Fruit fly (Drosophila melanogaster) whole organism, prepupa: ENCODE measurements around the gene Pxt.
A peak's percentile ranks its signal among the peaks of the same experiment; 100 is the strongest.

ENCODE experiments used
- Blimp-1 ChIP-seq: fragments of 200-800 bp; sonication (Bioruptor generic); optimal IDR thresholded peaks from 3 replicates; lab custom pipeline; 2017; ENCODE audit warnings: missing biosample characterization, missing genetic modification characterization, mild to moderate bottlenecking, moderate library complexity, missing genetic modification reagents
- CG11294 ChIP-seq: fragments of 200-800 bp; sonication (Bioruptor generic); IDR thresholded peaks from 2 replicates; pipeline ENCODE4 v1.3.6; 2022; ENCODE audit warnings: missing biosample characterization, missing genetic modification characterization
- CG1621 ChIP-seq: fragments of 200-800 bp; sonication (Bioruptor generic); optimal IDR thresholded peaks from 3 replicates; lab custom pipeline; 2018; ENCODE audit warnings: missing biosample characterization, mild to moderate bottlenecking, missing genetic modification characterization
- CG16779 ChIP-seq: fragments of 200-800 bp; sonication (Bioruptor generic); optimal IDR thresholded peaks from 3 replicates; lab custom pipeline; 2017; ENCODE audit warnings: missing biosample characterization, mild to moderate bottlenecking, missing genetic modification characterization
- CG3032 ChIP-seq: fragments of 200-800 bp; optimal IDR thresholded peaks from 2 replicates; lab custom pipeline; 2019; ENCODE audit warnings: missing biosample characterization, mild to moderate bottlenecking, missing genetic modification characterization, moderate library complexity
- CG31627 ChIP-seq: fragments of 200-800 bp; sonication (Bioruptor generic); optimal IDR thresholded peaks from 3 replicates; lab custom pipeline; 2016; ENCODE audit warnings: missing biosample characterization, missing genetic modification characterization
- CG32006 ChIP-seq: fragments of 200-800 bp; sonication (Bioruptor generic); optimal IDR thresholded peaks from 3 replicates; lab custom pipeline; 2017; ENCODE audit warnings: missing biosample characterization, mild to moderate bottlenecking, missing genetic modification characterization
- CG34406 ChIP-seq: fragments of 200-800 bp; sonication (Bioruptor generic); optimal IDR thresholded peaks from 3 replicates; lab custom pipeline; 2016; ENCODE audit warnings: missing biosample characterization, missing genetic modification characterization
- CG4318 ChIP-seq: fragments of 200-800 bp; sonication (Bioruptor generic); optimal IDR thresholded peaks from 3 replicates; lab custom pipeline; 2017; ENCODE audit warnings: missing biosample characterization, mild to moderate bottlenecking, missing genetic modification characterization
- CG6163 ChIP-seq: fragments of 200-800 bp; sonication (Bioruptor generic); IDR thresholded peaks from 3 replicates; pipeline ENCODE4 v1.3.6; 2022; ENCODE audit warnings: missing biosample characterization, missing genetic modification characterization
- CG6276 ChIP-seq: fragments of 200-800 bp; sonication (Bioruptor generic); optimal IDR thresholded peaks from 2 replicates; lab custom pipeline; 2017; ENCODE audit warnings: missing biosample characterization, mild to moderate bottlenecking, missing genetic modification characterization
- CG6792 ChIP-seq: fragments of 200-800 bp; sonication (Bioruptor generic); optimal IDR thresholded peaks from 3 replicates; lab custom pipeline; 2016; ENCODE audit warnings: missing biosample characterization, missing genetic modification characterization
- CG6854 ChIP-seq: fragments of 200-800 bp; sonication (Bioruptor generic); optimal IDR thresholded peaks from 2 replicates; lab custom pipeline; 2017; ENCODE audit warnings: missing biosample characterization, mild to moderate bottlenecking, missing genetic modification characterization
- CG7368 ChIP-seq: fragments of 200-800 bp; sonication (Bioruptor generic); optimal IDR thresholded peaks from 3 replicates; lab custom pipeline; 2016; ENCODE audit warnings: missing biosample characterization, missing genetic modification characterization
- CG8119 ChIP-seq: fragments of 200-800 bp; sonication (Bioruptor generic); IDR thresholded peaks from 3 replicates; pipeline ENCODE4 v1.3.6; 2022; ENCODE audit warnings: missing biosample characterization, missing genetic modification characterization
- CG9139 ChIP-seq: fragments of 200-800 bp; sonication (Bioruptor generic); optimal IDR thresholded peaks from 3 replicates; lab custom pipeline; 2017; ENCODE audit warnings: missing biosample characterization, mild to moderate bottlenecking, missing genetic modification characterization
- Eip75B ChIP-seq: fragments of 200-800 bp; sonication (Bioruptor generic); optimal IDR thresholded peaks from 3 replicates; lab custom pipeline; 2016; ENCODE audit warnings: missing biosample characterization, missing genetic modification characterization
- Eip78C ChIP-seq: fragments of 200-800 bp; sonication (Bioruptor generic); peaks from one replicate; lab custom pipeline; 2016; ENCODE audit warnings: missing biosample characterization, missing genetic modification characterization
- Ets21C ChIP-seq: fragments of 200-800 bp; sonication (Bioruptor generic); optimal IDR thresholded peaks from 3 replicates; lab custom pipeline; 2016; ENCODE audit warnings: missing biosample characterization, missing genetic modification characterization
- Gug ChIP-seq: fragments of 200-800 bp; sonication (Bioruptor generic); IDR thresholded peaks from 2 replicates; pipeline ENCODE4 v1.3.6; 2022; ENCODE audit warnings: missing biosample characterization, missing genetic modification characterization
- Hr38 ChIP-seq: sonication (Bioruptor generic); optimal IDR thresholded peaks from 2 replicates; lab custom pipeline; 2016; ENCODE audit warnings: missing biosample characterization, missing genetic modification characterization
- Hr4 ChIP-seq: fragments of 200-800 bp; sonication (Bioruptor generic); optimal IDR thresholded peaks from 3 replicates; lab custom pipeline; 2016; ENCODE audit warnings: missing biosample characterization, missing genetic modification characterization
- Lpt ChIP-seq: fragments of 200-800 bp; sonication (Bioruptor generic); optimal IDR thresholded peaks from 3 replicates; lab custom pipeline; 2016; ENCODE audit warnings: missing biosample characterization, missing genetic modification characterization
- Sox102F ChIP-seq: fragments of 200-800 bp; sonication (Bioruptor generic); optimal IDR thresholded peaks from 2 replicates; lab custom pipeline; 2016; ENCODE audit warnings: missing biosample characterization, mild to moderate bottlenecking, missing genetic modification characterization
- Sox14 ChIP-seq: fragments of 200-800 bp; sonication (Bioruptor generic); optimal IDR thresholded peaks from 3 replicates; lab custom pipeline; 2016; ENCODE audit warnings: missing biosample characterization, missing genetic modification characterization
- Sox15 ChIP-seq: fragments of 200-800 bp; sonication (Bioruptor generic); optimal IDR thresholded peaks from 3 replicates; lab custom pipeline; 2016; ENCODE audit warnings: missing biosample characterization, missing genetic modification characterization
- achi ChIP-seq: fragments of 200-800 bp; sonication (Bioruptor generic); optimal IDR thresholded peaks from 3 replicates; lab custom pipeline; 2016; ENCODE audit warnings: missing biosample characterization, missing genetic modification characterization
- cyc ChIP-seq: fragments of 200-800 bp; sonication (Bioruptor generic); optimal IDR thresholded peaks from 3 replicates; lab custom pipeline; 2016; ENCODE audit warnings: missing biosample characterization, missing genetic modification characterization
- dac ChIP-seq: fragments of 200-800 bp; sonication (Bioruptor generic); optimal IDR thresholded peaks from 2 replicates; lab custom pipeline; 2017; ENCODE audit warnings: missing biosample characterization, mild to moderate bottlenecking, missing genetic modification characterization
- dsx ChIP-seq: fragments of 200-800 bp; optimal IDR thresholded peaks from 3 replicates; lab custom pipeline; 2019; ENCODE audit warnings: missing biosample characterization, mild to moderate bottlenecking, missing genetic modification characterization, moderate library complexity; ENCODE audit not compliant: poor library complexity, severe bottlenecking
- eg ChIP-seq: fragments of 200-800 bp; sonication (Bioruptor generic); IDR thresholded peaks from 3 replicates; pipeline ENCODE4 v1.3.6; 2022; ENCODE audit warnings: missing biosample characterization, missing genetic modification characterization
- esn ChIP-seq: fragments of 200-800 bp; sonication (Bioruptor generic); optimal IDR thresholded peaks from 2 replicates; lab custom pipeline; 2016; ENCODE audit warnings: missing biosample characterization, mild to moderate bottlenecking, missing genetic modification characterization, moderate library complexity
- fd59A ChIP-seq: fragments of 200-800 bp; sonication (Bioruptor generic); optimal IDR thresholded peaks from 2 replicates; lab custom pipeline; 2017; ENCODE audit warnings: missing biosample characterization, mild to moderate bottlenecking, missing genetic modification characterization, missing genetic modification reagents
- fkh ChIP-seq: fragments of 200-800 bp; sonication (Bioruptor generic); optimal IDR thresholded peaks from 3 replicates; lab custom pipeline; 2017; ENCODE audit warnings: missing biosample characterization, mild to moderate bottlenecking, missing genetic modification characterization, moderate library complexity
- net ChIP-seq: fragments of 200-800 bp; sonication (Bioruptor generic); optimal IDR thresholded peaks from 3 replicates; lab custom pipeline; 2016; ENCODE audit warnings: missing biosample characterization, missing genetic modification characterization
- pdm3 ChIP-seq: fragments of 200-800 bp; sonication (Bioruptor generic); optimal IDR thresholded peaks from 3 replicates; lab custom pipeline; 2016; ENCODE audit warnings: missing biosample characterization, missing genetic modification characterization
- salr ChIP-seq, 2 experiments: fragments of 200-800 bp; sonication (Bioruptor generic); optimal IDR thresholded peaks; 3 replicates each; lab custom pipeline; 2016 to 2018; ENCODE audit warnings: missing biosample characterization in 2 of 2, missing genetic modification characterization in 2 of 2, mild to moderate bottlenecking in 1 of 2
- spab ChIP-seq: fragments of 200-800 bp; sonication (Bioruptor generic); optimal IDR thresholded peaks from 2 replicates; lab custom pipeline; 2017; ENCODE audit warnings: missing biosample characterization, mild to moderate bottlenecking, missing genetic modification characterization, missing genetic modification reagents
- ss ChIP-seq, 2 experiments: fragments of 200-800 bp; sonication (Bioruptor generic); optimal IDR thresholded peaks; 2 replicates in 1 of 2; 3 replicates in 1 of 2; lab custom pipeline; 2017 to 2018; ENCODE audit warnings: mild to moderate bottlenecking in 2 of 2, missing biosample characterization in 2 of 2, missing genetic modification characterization in 2 of 2, moderate library complexity in 1 of 2
- svp ChIP-seq: fragments of 200-800 bp; sonication (Bioruptor generic); peaks from one replicate; lab custom pipeline; 2016; ENCODE audit warnings: missing biosample characterization, missing genetic modification characterization
- vri ChIP-seq: fragments of 200-800 bp; sonication (Bioruptor generic); optimal IDR thresholded peaks from 3 replicates; lab custom pipeline; 2016; ENCODE audit warnings: missing biosample characterization, mild to moderate bottlenecking, missing genetic modification characterization

The Pxt gene

DNA sequence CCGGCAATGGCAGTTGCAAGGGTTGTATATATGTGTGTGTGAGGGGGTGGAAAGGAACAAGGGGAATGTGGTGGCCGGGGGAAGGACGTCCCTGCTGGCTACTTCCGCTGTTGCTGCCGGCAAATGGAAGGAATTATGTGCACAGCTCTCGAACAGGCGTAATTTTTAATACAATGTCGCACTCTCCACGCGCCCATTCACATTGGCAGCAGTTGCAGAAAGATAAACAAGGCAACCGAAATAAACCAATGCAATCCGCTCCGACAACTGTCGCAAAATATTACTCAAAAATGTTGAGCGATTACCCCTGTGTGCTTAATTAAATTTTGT, 7.6 kb upstream of the Pxt start:
- TF ChIP-seq dsx (GFP tag; lab: Kevin White, UChicago) (peak; percentile 52), CG9139 (GFP tag; lab: Kevin White, UChicago) (no peak)
- TF ChIP-seq, all 60 proteins: peak for 1

DNA sequence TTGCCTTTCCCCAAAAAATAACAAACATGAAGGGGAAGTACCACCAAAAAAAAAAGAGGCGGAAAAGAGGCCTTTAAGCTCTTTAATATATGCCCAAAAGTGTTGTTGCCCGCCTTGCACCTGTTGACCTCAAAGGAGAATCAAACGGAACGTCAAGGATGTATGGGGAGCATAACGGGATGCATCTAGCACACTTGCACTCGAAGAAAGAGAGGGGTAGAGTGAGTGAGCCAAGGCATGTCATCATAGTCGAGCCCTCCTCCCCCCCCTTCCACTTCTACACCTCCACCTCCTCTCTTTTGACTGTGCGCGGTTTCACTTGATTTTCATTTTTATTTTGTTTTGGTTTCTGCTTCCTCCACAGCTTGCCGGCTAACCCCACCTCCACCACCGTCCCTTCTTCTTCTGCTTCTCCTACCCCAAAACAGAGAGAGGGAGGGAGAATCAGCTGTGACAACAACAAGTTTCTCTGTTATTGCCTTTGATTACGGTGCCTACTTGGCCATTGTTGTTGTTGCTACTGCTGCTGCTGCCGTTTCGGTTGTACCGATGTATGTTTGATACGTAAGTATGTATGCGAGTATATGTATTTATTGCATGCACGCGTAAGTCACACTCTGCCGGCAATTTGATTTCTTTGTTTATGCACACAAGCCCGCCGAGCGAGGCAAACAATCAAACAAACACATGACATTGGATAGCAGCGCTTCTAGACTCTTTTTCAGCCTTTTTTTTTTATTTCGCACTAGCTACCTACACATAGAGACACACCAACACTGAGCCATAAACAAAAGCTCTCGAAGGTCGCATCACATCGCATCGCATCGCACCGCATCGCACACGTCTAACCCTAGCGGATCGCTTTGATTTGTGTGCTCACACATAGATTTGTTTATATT, 6.4 kb upstream of the Pxt start:
- TF ChIP-seq dsx (GFP tag; lab: Kevin White, UChicago) (peak; percentile 27), Sox102F (GFP tag; lab: Kevin White, UChicago) (peak; percentile 7), svp (GFP tag; lab: Kevin White, UChicago) (peak; percentile 83), CG9139 (GFP tag; lab: Kevin White, UChicago) (no peak), Eip75B (peak; percentile 20), Eip78C (GFP tag; lab: Kevin White, UChicago) (peak; percentile 53), vri (peak; percentile 63), CG8119 (0 out of 3 replicates have a peak, but pooled peaks have one; percentile 17), fkh (GFP tag; lab: Kevin White, UChicago) (peak; percentile 71), eg (GFP tag; lab: Robert Waterston, UW) (peak; percentile 42; the same call in 1 of the 3 replicates), CG6163 (GFP tag; lab: Robert Waterston, UW) (0 out of 3 replicates have a peak, but pooled peaks have one; percentile 12), dac (GFP tag; lab: Kevin White, UChicago) (no peak), Hr4 (no peak), CG7368 (GFP tag; lab: Kevin White, UChicago) (no peak), Sox14 (GFP tag; lab: Kevin White, UChicago) (peak; percentile 57), ss (GFP tag; optimal IDR thresholded peaks at IDR 0.05; lab: Kevin White, UChicago) (peak; percentile 7 to 44), esn (GFP tag; lab: Kevin White, UChicago) (peak; percentile 9), spab (GFP tag; lab: Kevin White, UChicago) (no peak)

DNA sequence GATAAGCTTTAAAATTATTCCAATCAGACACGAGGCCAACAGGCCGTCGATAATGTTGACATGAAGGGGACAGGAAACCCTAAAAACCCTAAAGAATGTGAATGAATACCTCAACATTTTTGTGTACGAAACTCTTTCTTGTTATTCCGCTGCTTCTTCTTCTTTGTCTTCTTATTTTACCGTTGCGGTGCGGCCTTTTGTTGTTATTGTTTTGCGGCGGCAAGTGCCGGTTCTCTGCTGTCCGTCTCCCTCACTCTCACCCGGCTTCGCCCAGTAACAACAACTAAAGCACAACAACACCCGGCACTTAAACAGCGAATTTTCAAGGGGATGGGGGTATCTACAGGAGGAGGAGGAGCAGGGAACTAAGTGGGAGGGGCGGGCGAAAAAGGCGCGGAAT, 4.9 kb upstream of the Pxt start:
- TF ChIP-seq Sox14 (GFP tag; lab: Kevin White, UChicago) (no peak), Hr38 (GFP tag; lab: Kevin White, UChicago) (no peak), net (GFP tag; lab: Kevin White, UChicago) (no peak), Blimp-1 (GFP tag; lab: Kevin White, UChicago) (no peak), dsx (GFP tag; lab: Kevin White, UChicago) (peak; percentile 35), cyc (GFP tag; lab: Kevin White, UChicago) (no peak), CG6276 (GFP tag; lab: Kevin White, UChicago) (no peak), CG4318 (GFP tag; lab: Kevin White, UChicago) (no peak), CG3032 (tag; lab: Kevin White, UChicago) (no peak), CG6854 (GFP tag; lab: Kevin White, UChicago) (peak; percentile 8), pdm3 (GFP tag; lab: Kevin White, UChicago) (no peak), CG6792 (no peak), Sox15 (GFP tag; lab: Kevin White, UChicago) (no peak), svp (GFP tag; lab: Kevin White, UChicago) (peak; percentile 71), CG1621 (tag; lab: Kevin White, UChicago) (peak; percentile 1), achi (no peak), Hr4 (no peak), Lpt (GFP tag; lab: Kevin White, UChicago) (no peak)

DNA sequence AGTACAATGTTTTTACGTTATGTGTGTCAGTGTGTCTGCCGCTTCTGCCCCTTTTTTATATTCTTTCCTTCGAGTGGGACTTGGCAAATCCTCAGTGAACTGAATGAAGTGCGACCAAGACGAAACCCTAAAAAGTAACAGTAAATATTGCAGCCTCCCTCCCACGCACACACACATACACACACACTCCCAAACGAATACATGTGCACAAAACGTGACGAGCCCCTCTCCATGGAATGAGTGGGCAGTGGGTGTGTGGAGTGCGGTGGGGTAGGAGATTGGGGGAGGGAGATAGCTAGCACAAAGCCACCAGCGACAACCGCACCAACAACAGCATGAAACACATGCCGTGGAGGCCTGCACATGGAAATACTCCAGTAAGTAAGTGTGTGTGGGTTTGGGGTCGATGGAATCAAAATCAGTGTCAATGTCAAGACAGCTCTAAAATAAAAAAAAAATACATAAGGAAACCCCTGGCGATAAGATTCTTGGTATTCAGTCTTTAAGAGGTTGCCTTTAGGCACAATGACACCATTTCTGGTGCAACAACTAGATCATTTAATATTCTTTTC, 4.4 kb upstream of the Pxt start:
- TF ChIP-seq Gug (GFP tag; lab: Robert Waterston, UW): no peak
- peak in 1 of 2 experiments; percentile 12 for TF ChIP-seq salr (GFP tag; optimal IDR thresholded peaks at IDR 0.05; lab: Kevin White, UChicago)
- no peak for TF ChIP-seq Eip78C (GFP tag; lab: Kevin White, UChicago)
- peak; percentile 16 for TF ChIP-seq dsx (GFP tag; lab: Kevin White, UChicago)
- peak; percentile 90 for TF ChIP-seq svp (GFP tag; lab: Kevin White, UChicago)
- TF ChIP-seq Hr38 (GFP tag; lab: Kevin White, UChicago): no peak
- TF ChIP-seq CG34406 (GFP tag; lab: Kevin White, UChicago): no peak
- TF ChIP-seq Ets21C (GFP tag; lab: Kevin White, UChicago): no peak
- TF ChIP-seq CG1621 (tag; lab: Kevin White, UChicago): no peak
- TF ChIP-seq CG6854 (GFP tag; lab: Kevin White, UChicago): no peak
- TF ChIP-seq CG11294 (GFP tag; lab: Robert Waterston, UW): no peak
- no peak for TF ChIP-seq CG32006
- TF ChIP-seq Eip75B: peak; percentile 40
- peak; percentile 0 for TF ChIP-seq CG9139 (GFP tag; lab: Kevin White, UChicago)
- no peak for TF ChIP-seq fd59A
- TF ChIP-seq CG6163 (GFP tag; lab: Robert Waterston, UW): 0 out of 3 replicates have a peak, but pooled peaks have one; percentile 33
- TF ChIP-seq CG31627 (GFP tag; lab: Kevin White, UChicago): no peak
- no peak for TF ChIP-seq CG16779 (tag; lab: Kevin White, UChicago)
- no peak for TF ChIP-seq CG6276 (GFP tag; lab: Kevin White, UChicago)
